Worm (Caenorhabditis elegans) whole organism, young adult: ENCODE measurements around the gene nekl-4.

ENCODE experiments used
- B0035.1 ChIP-seq: sonication (generic microtip); optimal IDR thresholded peaks from 2 replicates; lab custom pipeline; 2016; ENCODE audit warnings: missing genetic modification characterization, mild to moderate bottlenecking, missing compliant biosample characterization, missing genotype, missing genetic modification reagents
- B0336.3 ChIP-seq: fragments of 200-800 bp; sonication (Bioruptor generic); IDR thresholded peaks from 2 replicates; pipeline ENCODE4 v1.3.6; 2022; ENCODE audit warnings: missing genetic modification characterization, missing compliant biosample characterization
- F10E7.11 ChIP-seq: sonication (generic microtip); optimal IDR thresholded peaks from 2 replicates; lab custom pipeline; 2017; ENCODE audit warnings: mild to moderate bottlenecking, missing genetic modification characterization, moderate library complexity, missing compliant biosample characterization
- F22D6.2 ChIP-seq: sonication (generic microtip); optimal IDR thresholded peaks from 2 replicates; lab custom pipeline; 2016; ENCODE audit warnings: mild to moderate bottlenecking, missing genetic modification characterization, missing compliant biosample characterization
- F37B4.10 ChIP-seq: fragments of 200-800 bp; sonication (Bioruptor generic); IDR thresholded peaks from 2 replicates; pipeline ENCODE4 v1.3.6; 2022; ENCODE audit warnings: missing genetic modification characterization, missing compliant biosample characterization
- F39B2.1 ChIP-seq: fragments of 200-800 bp; sonication (Bioruptor generic); IDR thresholded peaks from 2 replicates; pipeline ENCODE4 v1.3.6; 2022; ENCODE audit warnings: missing genetic modification reagents, missing genetic modification characterization, missing compliant biosample characterization
- F49E8.2 ChIP-seq: sonication (generic microtip); optimal IDR thresholded peaks from 3 replicates; lab custom pipeline; 2017; ENCODE audit warnings: missing genetic modification characterization, mild to moderate bottlenecking, missing compliant biosample characterization, antibody characterized with exemption, moderate library complexity; ENCODE audit not compliant: insufficient read depth
- F52B5.7 ChIP-seq: sonication (generic microtip); optimal IDR thresholded peaks from 2 replicates; lab custom pipeline; 2016; ENCODE audit warnings: mild to moderate bottlenecking, missing genetic modification characterization, missing compliant biosample characterization
- F57A8.1 ChIP-seq: fragments of 200-800 bp; sonication (Bioruptor generic); optimal IDR thresholded peaks from 2 replicates; lab custom pipeline; 2018; ENCODE audit warnings: mild to moderate bottlenecking, missing genetic modification characterization, moderate library complexity, missing compliant biosample characterization
- K11D2.4 ChIP-seq: fragments of 200-800 bp; sonication (Bioruptor generic); IDR thresholded peaks from 2 replicates; pipeline ENCODE4 v1.3.6; 2022; ENCODE audit warnings: missing genetic modification reagents, missing genetic modification characterization, missing compliant biosample characterization
- K12H6.12 ChIP-seq: fragments of 200-800 bp; sonication (Bioruptor generic); optimal IDR thresholded peaks from 2 replicates; lab custom pipeline; 2018; ENCODE audit warnings: mild to moderate bottlenecking, missing genetic modification characterization, missing compliant biosample characterization
- T07F8.4 ChIP-seq: sonication (generic microtip); optimal IDR thresholded peaks from 2 replicates; lab custom pipeline; 2016; ENCODE audit warnings: mild to moderate bottlenecking, missing genetic modification characterization, moderate library complexity, missing compliant biosample characterization
- Y53G8AR.9 ChIP-seq: fragments of 200-800 bp; sonication (Bioruptor generic); conservative IDR thresholded peaks from 2 replicates; pipeline ENCODE4 v1.3.6; 2022; ENCODE audit warnings: missing genetic modification reagents, missing genetic modification characterization, missing compliant biosample characterization
- akir-1 ChIP-seq: fragments of 200-800 bp; sonication (Bioruptor generic); optimal IDR thresholded peaks from 2 replicates; lab custom pipeline; 2018; ENCODE audit warnings: mild to moderate bottlenecking, missing genetic modification characterization, moderate library complexity, missing compliant biosample characterization
- attf-6 ChIP-seq: fragments of 200-800 bp; sonication (Bioruptor generic); IDR thresholded peaks from 2 replicates; pipeline ENCODE4 v1.3.6; 2022; ENCODE audit warnings: missing genetic modification reagents, missing genetic modification characterization, missing compliant biosample characterization
- bed-1 ChIP-seq: fragments of 200-800 bp; sonication (Bioruptor generic); IDR thresholded peaks from 2 replicates; pipeline ENCODE4 v1.3.6; 2022; ENCODE audit warnings: missing genetic modification reagents, missing genetic modification characterization, missing compliant biosample characterization
- bed-2 ChIP-seq: fragments of 200-800 bp; sonication (Bioruptor generic); IDR thresholded peaks from 2 replicates; pipeline ENCODE4 v1.3.6; 2022; ENCODE audit warnings: missing genetic modification reagents, missing genetic modification characterization, missing compliant biosample characterization
- ceh-27 ChIP-seq: fragments of 200-800 bp; sonication (Bioruptor generic); optimal IDR thresholded peaks from 2 replicates; lab custom pipeline; 2018; ENCODE audit warnings: mild to moderate bottlenecking, missing genetic modification characterization, moderate library complexity, missing compliant biosample characterization
- chd-7 ChIP-seq: sonication (generic microtip); optimal IDR thresholded peaks from 2 replicates; lab custom pipeline; 2016; ENCODE audit warnings: mild to moderate bottlenecking, missing genetic modification characterization, moderate library complexity, missing compliant biosample characterization
- die-1 ChIP-seq: sonication (generic microtip); optimal IDR thresholded peaks from 2 replicates; lab custom pipeline; 2016; ENCODE audit warnings: missing genotype, mild to moderate bottlenecking, missing genetic modification characterization, missing compliant biosample characterization
- dox-1 ChIP-seq: fragments of 200-800 bp; sonication (Bioruptor generic); IDR thresholded peaks from 2 replicates; pipeline ENCODE4 v1.3.6; 2022; ENCODE audit warnings: missing genetic modification reagents, missing genetic modification characterization, missing compliant biosample characterization
- dpff-1 ChIP-seq: sonication (generic microtip); optimal IDR thresholded peaks from 2 replicates; lab custom pipeline; 2017; ENCODE audit warnings: mild to moderate bottlenecking, missing genetic modification characterization, missing compliant biosample characterization
- egl-18 ChIP-seq: fragments of 200-800 bp; sonication (Bioruptor generic); IDR thresholded peaks from 2 replicates; pipeline ENCODE4 v1.3.6; 2022; ENCODE audit warnings: missing genetic modification reagents, missing genetic modification characterization, missing compliant biosample characterization
- gei-17 ChIP-seq: fragments of 200-800 bp; sonication (Bioruptor generic); optimal IDR thresholded peaks from 2 replicates; lab custom pipeline; 2018; ENCODE audit warnings: mild to moderate bottlenecking, missing genetic modification characterization, missing compliant biosample characterization
- him-1 ChIP-seq: sonication (generic microtip); optimal IDR thresholded peaks from 2 replicates; lab custom pipeline; 2016; ENCODE audit warnings: missing genotype, missing genetic modification reagents, missing genetic modification characterization, missing compliant biosample characterization
- hmg-1.2 ChIP-seq: fragments of 200-800 bp; sonication (Bioruptor generic); IDR thresholded peaks from 2 replicates; pipeline ENCODE4 v1.3.6; 2022; ENCODE audit warnings: missing genetic modification reagents, missing genetic modification characterization, missing compliant biosample characterization
- hrde-1 ChIP-seq: sonication (generic microtip); optimal IDR thresholded peaks from 2 replicates; lab custom pipeline; 2016; ENCODE audit warnings: missing genetic modification characterization, mild to moderate bottlenecking, missing compliant biosample characterization, moderate library complexity, missing genotype, missing genetic modification reagents, borderline replicate concordance
- hsf-1 ChIP-seq: fragments of 200-800 bp; sonication (Bioruptor generic); IDR thresholded peaks from 2 replicates; pipeline ENCODE4 v1.3.6; 2022; ENCODE audit warnings: missing genetic modification reagents, missing genetic modification characterization, missing compliant biosample characterization
- lag-1 ChIP-seq: fragments of 200-800 bp; sonication (Bioruptor generic); IDR thresholded peaks from 2 replicates; pipeline ENCODE4 v1.3.6; 2022; ENCODE audit warnings: missing genetic modification reagents, missing genetic modification characterization, missing compliant biosample characterization
- let-526 ChIP-seq: fragments of 200-800 bp; sonication (Bioruptor generic); IDR thresholded peaks from 2 replicates; pipeline ENCODE4 v1.3.6; 2022; ENCODE audit warnings: missing genetic modification reagents, missing genetic modification characterization, missing compliant biosample characterization
- let-607 ChIP-seq, 2 experiments: fragments of 200-800 bp in 1 of 2; sonication (Bioruptor generic) in 1 of 2; sonication (generic microtip) in 1 of 2; optimal IDR thresholded peaks; 2 replicates each; lab custom pipeline; 2016 to 2018; ENCODE audit warnings: mild to moderate bottlenecking in 2 of 2, missing compliant biosample characterization in 2 of 2, missing genetic modification characterization in 2 of 2, moderate library complexity in 2 of 2, missing genotype in 1 of 2
- lin-26 ChIP-seq: fragments of 200-800 bp; sonication (Bioruptor generic); IDR thresholded peaks from 2 replicates; pipeline ENCODE4 v1.3.6; 2022; ENCODE audit warnings: missing genetic modification reagents, missing genetic modification characterization, missing compliant biosample characterization
- lin-40 ChIP-seq: sonication (generic microtip); optimal IDR thresholded peaks from 2 replicates; lab custom pipeline; 2016; ENCODE audit warnings: missing genetic modification characterization, mild to moderate bottlenecking, missing compliant biosample characterization, missing genotype, missing genetic modification reagents
- lin-54 ChIP-seq: fragments of 200-800 bp; sonication (Bioruptor generic); optimal IDR thresholded peaks from 2 replicates; lab custom pipeline; 2018; ENCODE audit warnings: mild to moderate bottlenecking, missing genetic modification characterization, missing compliant biosample characterization
- madf-10 ChIP-seq: sonication (generic microtip); optimal IDR thresholded peaks from 2 replicates; lab custom pipeline; 2016; ENCODE audit warnings: mild to moderate bottlenecking, missing genetic modification characterization, missing compliant biosample characterization
- mcd-1 ChIP-seq: fragments of 200-800 bp; sonication (Bioruptor generic); IDR thresholded peaks from 2 replicates; pipeline ENCODE4 v1.3.6; 2022; ENCODE audit warnings: missing genetic modification reagents, missing genetic modification characterization, missing compliant biosample characterization
- mxl-1 ChIP-seq: sonication (generic microtip); optimal IDR thresholded peaks from 2 replicates; lab custom pipeline; 2016; ENCODE audit warnings: missing genetic modification characterization, missing compliant biosample characterization
- nfya-2 ChIP-seq: fragments of 200-800 bp; sonication (Bioruptor generic); IDR thresholded peaks from 2 replicates; pipeline ENCODE4 v1.3.6; 2022; ENCODE audit warnings: missing genetic modification reagents, missing genetic modification characterization, missing compliant biosample characterization
- nhr-179 ChIP-seq: sonication (generic microtip); optimal IDR thresholded peaks from 2 replicates; lab custom pipeline; 2016; ENCODE audit warnings: mild to moderate bottlenecking, missing genetic modification characterization, missing compliant biosample characterization
- pha-4 ChIP-seq: fragments of 150-350 bp; sonication (generic microtip); optimal IDR thresholded peaks from 2 replicates; lab custom pipeline; 2014; ENCODE audit warnings: missing biosample characterization, missing genetic modification reagents, missing genetic modification characterization
- rcor-1 ChIP-seq: fragments of 200-800 bp; sonication (Bioruptor generic); IDR thresholded peaks from 2 replicates; pipeline ENCODE4 v1.3.6; 2022; ENCODE audit warnings: missing genetic modification reagents, missing genetic modification characterization, missing compliant biosample characterization
- rec-8 ChIP-seq, 2 experiments: sonication (generic microtip); optimal IDR thresholded peaks; 2 replicates each; lab custom pipeline; 2016; ENCODE audit warnings: mild to moderate bottlenecking in 2 of 2, missing genetic modification characterization in 2 of 2, missing genetic modification reagents in 2 of 2, missing genotype in 2 of 2, missing biosample characterization in 1 of 2, missing compliant biosample characterization in 1 of 2, moderate library complexity in 1 of 2
- rpc-1 ChIP-seq, 2 experiments: fragments of 150-350 bp in 1 of 2; sonication (generic microtip) in 1 of 2; optimal IDR thresholded peaks; 2 replicates each; lab custom pipeline; 2014 to 2018; ENCODE audit warnings: missing biosample characterization in 1 of 2, missing genetic modification characterization in 1 of 2, missing genetic modification reagents in 1 of 2, missing genotype in 1 of 2
- sea-2 ChIP-seq: fragments of 200-800 bp; sonication (Bioruptor generic); IDR thresholded peaks from 2 replicates; pipeline ENCODE4 v1.3.6; 2022; ENCODE audit warnings: missing genetic modification characterization, missing compliant biosample characterization
- snpc-1.3 ChIP-seq: sonication (generic microtip); optimal IDR thresholded peaks from 2 replicates; lab custom pipeline; 2017; ENCODE audit warnings: missing genetic modification characterization, mild to moderate bottlenecking, missing compliant biosample characterization, antibody characterized with exemption, moderate library complexity, missing genotype, missing genetic modification reagents; ENCODE audit not compliant: insufficient read depth
- zim-3 ChIP-seq: sonication (generic microtip); optimal IDR thresholded peaks from 2 replicates; lab custom pipeline; 2017; ENCODE audit warnings: mild to moderate bottlenecking, missing genetic modification characterization, moderate library complexity, missing compliant biosample characterization
- ztf-26 ChIP-seq: sonication (generic microtip); optimal IDR thresholded peaks from 2 replicates; lab custom pipeline; 2017; ENCODE audit warnings: missing genetic modification characterization, missing compliant biosample characterization
- ztf-28 ChIP-seq: fragments of 200-800 bp; sonication (Bioruptor generic); IDR thresholded peaks from 2 replicates; pipeline ENCODE4 v1.3.6; 2022; ENCODE audit warnings: missing genetic modification reagents, missing genetic modification characterization, missing compliant biosample characterization

nekl-4 gene

DNA sequence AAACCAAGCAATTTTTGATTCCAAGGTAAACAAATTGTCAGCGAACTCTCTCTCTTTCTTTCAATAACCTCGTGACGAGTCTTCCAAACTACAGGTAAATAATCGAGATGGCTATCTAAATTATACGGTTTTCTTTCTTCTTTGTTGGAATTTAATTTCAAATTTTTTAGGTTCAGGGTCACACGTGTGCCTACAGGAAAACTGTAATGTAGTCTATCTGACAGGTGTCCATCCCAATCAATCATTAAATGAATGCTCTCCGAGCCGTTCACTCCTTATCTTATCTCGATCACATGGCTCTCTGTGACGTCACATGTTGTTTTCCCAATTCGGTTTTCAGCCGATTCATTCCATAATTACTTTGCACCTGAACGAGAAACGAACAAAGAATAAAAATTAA lies 35.8 kb upstream of the nekl-4 start (continued):
- TF ChIP-seq B0035.1 (tag; lab: Kevin White, UChicago) (no peak), F22D6.2 (tag; lab: Kevin White, UChicago) (no peak), rec-8 (tag; optimal IDR thresholded peaks at IDR 0.05; lab: Kevin White, UChicago) (no peak), F52B5.7 (tag; lab: Kevin White, UChicago) (no peak), nhr-179 (no peak), F49E8.2 (tag; lab: Kevin White, UChicago) (no peak), nfya-2 (GFP tag; lab: Robert Waterston, UW) (no peak), mcd-1 (GFP tag; lab: Robert Waterston, UW) (peak; percentile 23; the same call in 1 of the 2 replicates), let-607 (tag; optimal IDR thresholded peaks at IDR 0.05; lab: Kevin White, UChicago) (peak; percentile 13 to 83), attf-6 (no peak), chd-7 (tag; lab: Kevin White, UChicago) (no peak), rcor-1 (GFP tag; lab: Robert Waterston, UW) (no peak), lag-1 (GFP tag; lab: Robert Waterston, UW) (no peak), rpc-1 (optimal IDR thresholded peaks at IDR 0.05; lab: Kevin White, UChicago) (no peak), rpc-1 (tag; optimal IDR thresholded peaks at IDR 0.05; lab: Kevin White, UChicago) (no peak), K11D2.4 (GFP tag; lab: Robert Waterston, UW) (no peak), F39B2.1 (GFP tag; lab: Robert Waterston, UW) (no peak), F37B4.10 (GFP tag; lab: Robert Waterston, UW) (no peak), hsf-1 (no peak), madf-10 (tag; lab: Kevin White, UChicago) (peak; percentile 17), F57A8.1 (GFP tag; lab: Kevin White, UChicago) (no peak), K12H6.12 (no peak), Y53G8AR.9 (GFP tag; lab: Robert Waterston, UW) (peak; percentile 55; the same call in 1 of the 2 replicates), gei-17 (no peak), egl-18 (no peak), hrde-1 (tag; lab: Kevin White, UChicago) (no peak), let-526 (GFP tag; lab: Robert Waterston, UW) (0 out of 2 replicates have a peak, but pooled peaks have one; percentile 48), hmg-1.2 (no peak), ceh-27 (GFP tag; lab: Kevin White, UChicago) (no peak), B0336.3 (peak; percentile 54), dox-1 (GFP tag; lab: Robert Waterston, UW) (no peak), lin-26 (GFP tag; lab: Robert Waterston, UW) (no peak), sea-2 (GFP tag; lab: Robert Waterston, UW) (no peak), mxl-1 (tag; lab: Kevin White, UChicago) (no peak), bed-1 (GFP tag; lab: Robert Waterston, UW) (no peak), lin-40 (peak; percentile 26), bed-2 (GFP tag; lab: Robert Waterston, UW) (no peak), die-1 (tag; lab: Kevin White, UChicago) (no peak), F10E7.11 (tag; lab: Kevin White, UChicago) (no peak), snpc-1.3 (tag; lab: Kevin White, UChicago) (no peak), pha-4 (peak; percentile 76), ztf-28 (GFP tag; lab: Robert Waterston, UW) (no peak), ztf-26 (no peak), him-1 (no peak), zim-3 (tag; lab: Kevin White, UChicago) (no peak), akir-1 (no peak), lin-54 (GFP tag; lab: Kevin White, UChicago) (peak; percentile 30), T07F8.4 (no peak), dpff-1 (tag; lab: Kevin White, UChicago) (no peak)
